Worm (Caenorhabditis elegans) whole organism, young adult: ENCODE data around the gene sma-10.

Source experiments
- cebp-2 ChIP-seq: fragments of 200-800 bp; sonication (Bioruptor generic); IDR thresholded peaks from 2 replicates; pipeline ENCODE4 v1.3.6; 2022; ENCODE audit warnings: missing genetic modification characterization, missing compliant biosample characterization

The sma-10 gene

ce11 chrIV:326564-327070 lies 52.4 kb downstream of the sma-10 start, which contains the start of gene col-101:
TSS of gene col-101 (minus strand) at chrIV:327020.
- TF ChIP-seq cebp-2 (GFP tag; lab: Robert Waterston, UW), result no peak
- TF ChIP-seq, all 124 proteins: peak for 0
